Worm (Caenorhabditis elegans): ENCODE measurements around the gene col-122.

ce11 chrIV:9534342-9534741 lies 28.8 kb upstream of the col-122 start:
- TF ChIP-seq unc-120 (tag; optimal IDR thresholded peaks at IDR 0.05; ENCODE audit: poor library complexity, severe bottlenecking) (no peak), ceh-83 (GFP tag; optimal IDR thresholded peaks at IDR 0.05) (no peak), ztf-11 (tag; optimal IDR thresholded peaks at IDR 0.05) (no peak), unc-62 (GFP tag; optimal IDR thresholded peaks at IDR 0.05) (no peak), unc-39 (tag; optimal IDR thresholded peaks at IDR 0.05) (no peak), lin-13 (tag; optimal IDR thresholded peaks at IDR 0.05) (no peak), nhr-28 (tag; optimal IDR thresholded peaks at IDR 0.05) (no peak), nhr-76 (tag; optimal IDR thresholded peaks at IDR 0.05) (no peak)
